Fruit fly (Drosophila melanogaster) whole organism, prepupa: ENCODE data around the gene path.

Experiments
- CG15336 ChIP-seq: fragments of 200-800 bp; sonication (Bioruptor generic); IDR thresholded peaks from 2 replicates; pipeline ENCODE4 v1.3.6; 2022; ENCODE audit warnings: missing biosample characterization, missing genetic modification characterization
- CG31627 ChIP-seq: fragments of 200-800 bp; sonication (Bioruptor generic); optimal IDR thresholded peaks from 3 replicates; lab custom pipeline; 2016; ENCODE audit warnings: missing biosample characterization, missing genetic modification characterization
- CG8319 ChIP-seq: fragments of 200-800 bp; sonication (Bioruptor generic); optimal IDR thresholded peaks from 3 replicates; lab custom pipeline; 2016; ENCODE audit warnings: missing biosample characterization, missing genetic modification characterization
- svp ChIP-seq: fragments of 200-800 bp; sonication (Bioruptor generic); peaks from one replicate; lab custom pipeline; 2016; ENCODE audit warnings: missing biosample characterization, missing genetic modification characterization

- TF ChIP-seq CG15336 (GFP tag; lab: Robert Waterston, UW) (no peak), CG8319 (GFP tag; lab: Kevin White, UChicago) (no peak), svp (GFP tag; lab: Kevin White, UChicago) (no peak), CG31627 (GFP tag; lab: Kevin White, UChicago) (no peak)
Observed at dm6 chr3L:9505713-9506062, 560 bp upstream of the path start.
